Fruit fly (Drosophila melanogaster): ENCODE measurements around the gene CG43703.

DNA sequence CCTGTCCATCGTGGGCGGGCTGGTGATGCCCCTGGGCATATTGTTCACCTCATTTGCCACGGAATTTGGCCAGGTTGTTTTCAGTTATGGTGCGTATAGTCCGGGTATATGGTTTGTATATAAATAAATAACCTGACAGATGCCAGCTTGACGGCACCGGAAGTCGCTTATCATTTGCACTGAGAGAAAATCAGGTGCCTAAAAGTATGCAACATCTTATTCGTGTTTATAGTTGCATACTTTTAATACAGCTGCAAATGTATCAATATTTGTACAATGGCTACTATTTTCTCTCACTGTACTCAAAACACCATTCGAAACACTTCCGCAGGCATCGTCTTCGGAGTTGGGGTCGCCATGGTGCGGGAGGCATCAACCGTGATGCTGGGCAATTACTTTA is 16.6 kb upstream of the CG43703 start:
- TF ChIP-seq h (optimal IDR thresholded peaks at IDR 0.05), result no peak
- no peak for TF ChIP-seq Doc2 (GFP tag; IDR thresholded peaks at IDR 0.05)
- TF ChIP-seq CG8478 (optimal IDR thresholded peaks at IDR 0.05), result peak; percentile 33
- TF ChIP-seq Bgb (GFP tag; IDR thresholded peaks at IDR 0.05; ENCODE audit: partially characterized antibody), result no peak
- peak; percentile 41; the same call in 2 of the 3 replicates for TF ChIP-seq row (GFP tag; IDR thresholded peaks at IDR 0.05)
- TF ChIP-seq CG17612 (GFP tag; IDR thresholded peaks at IDR 0.05), result no peak
- no peak for TF ChIP-seq zfh2 (GFP tag; optimal IDR thresholded peaks at IDR 0.05)
- no peak for TF ChIP-seq CG8281 (tag; optimal IDR thresholded peaks at IDR 0.05)
- TF ChIP-seq Ets65A (GFP tag), result peak; percentile 72

All from whole organism, embryonic.